Worm (Caenorhabditis elegans) whole organism, late embryonic: ENCODE data around the gene haao-1.

Experiments used
- F13H6.1 ChIP-seq: sonication (generic microtip); optimal IDR thresholded peaks from 2 replicates; lab custom pipeline; 2016; ENCODE audit warnings: missing genetic modification characterization, missing compliant biosample characterization
- K02D7.2 ChIP-seq: sonication (generic microtip); optimal IDR thresholded peaks from 2 replicates; lab custom pipeline; 2017; ENCODE audit warnings: mild to moderate bottlenecking, missing genetic modification characterization, missing compliant biosample characterization
- Y22D7AL.16 ChIP-seq: sonication (generic microtip); optimal IDR thresholded peaks from 2 replicates; lab custom pipeline; 2016; ENCODE audit warnings: missing genetic modification characterization, missing compliant biosample characterization
- ceh-14 ChIP-seq: sonication (generic microtip); optimal IDR thresholded peaks from 2 replicates; lab custom pipeline; 2016; ENCODE audit warnings: missing genotype, missing genetic modification characterization, missing compliant biosample characterization
- ceh-24 ChIP-seq: sonication (generic microtip); optimal IDR thresholded peaks from 2 replicates; lab custom pipeline; 2016; ENCODE audit warnings: mild to moderate bottlenecking, missing genetic modification characterization, missing compliant biosample characterization
- hlh-30 ChIP-seq: sonication (generic microtip); optimal IDR thresholded peaks from 2 replicates; lab custom pipeline; 2017; ENCODE audit warnings: antibody characterized with exemption, missing genetic modification characterization, missing compliant biosample characterization; ENCODE audit not compliant: insufficient read depth
- nhr-11 ChIP-seq: fragments of 150-350 bp; optimal IDR thresholded peaks from 2 replicates; lab custom pipeline; 2014; ENCODE audit warnings: missing biosample characterization, missing genetic modification characterization
- pha-4 ChIP-seq: fragments of 150-350 bp; optimal IDR thresholded peaks from 2 replicates; lab custom pipeline; 2018; ENCODE audit warnings: missing biosample characterization, missing genetic modification reagents, missing genetic modification characterization

DNA sequence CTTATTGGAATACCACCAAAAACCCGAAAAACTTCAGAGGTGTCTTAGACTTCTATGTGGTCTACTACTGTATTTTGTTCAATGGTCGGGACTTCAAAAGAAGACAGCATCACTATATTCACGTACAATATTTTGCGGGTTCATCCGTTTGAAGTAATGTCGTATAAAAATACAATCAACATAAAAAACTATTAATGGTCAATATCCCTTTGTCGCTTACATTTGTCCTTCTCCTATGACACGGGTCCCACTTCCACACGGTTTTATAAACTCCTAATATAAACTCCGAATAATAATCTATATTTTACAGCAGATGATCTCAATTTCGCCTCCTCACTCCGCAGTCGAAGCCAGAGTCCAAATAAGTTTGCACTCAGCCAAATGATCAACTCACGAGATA, 47.2 kb upstream of the haao-1 start:
- TF ChIP-seq hlh-30 (tag; lab: Kevin White, UChicago), result no peak
- no peak for TF ChIP-seq pha-4 (tag; lab: Kevin White, UChicago)
- no peak for TF ChIP-seq nhr-11 (tag; lab: Kevin White, UChicago)
- TF ChIP-seq F13H6.1 (tag; lab: Kevin White, UChicago), result no peak
- TF ChIP-seq ceh-24, result no peak
- TF ChIP-seq ceh-14 (tag; lab: Kevin White, UChicago), result no peak
- no peak for TF ChIP-seq K02D7.2 (tag; lab: Kevin White, UChicago)
- TF ChIP-seq Y22D7AL.16, result no peak
